Worm (Caenorhabditis elegans): Measurements from ENCODE around the gene asg-2.

- TF ChIP-seq sox-4 (tag; optimal IDR thresholded peaks at IDR 0.05) (no peak), zip-5 (tag; optimal IDR thresholded peaks at IDR 0.05) (no peak), ets-4 (tag; optimal IDR thresholded peaks at IDR 0.05) (no peak), rnt-1 (tag; optimal IDR thresholded peaks at IDR 0.05) (no peak), pha-4 (tag; optimal IDR thresholded peaks at IDR 0.05) (no peak), ama-1 (optimal IDR thresholded peaks at IDR 0.05) (no peak), F13H6.1 (tag; optimal IDR thresholded peaks at IDR 0.05) (no peak), dve-1 (tag; optimal IDR thresholded peaks at IDR 0.05) (no peak), elt-2 (tag; optimal IDR thresholded peaks at IDR 0.05) (no peak), pat-9 (tag; optimal IDR thresholded peaks at IDR 0.05) (no peak), ceh-31 (tag; optimal IDR thresholded peaks at IDR 0.05) (no peak), ceh-14 (tag; optimal IDR thresholded peaks at IDR 0.05) (no peak), fkh-10 (GFP tag; optimal IDR thresholded peaks at IDR 0.05) (no peak)
These were observed 36.4 kb downstream of the asg-2 start, which contains the start of gene col-173 for ce11 chrX:6877436-6877835.

Measured in whole organism, late embryonic.